Worm (Caenorhabditis elegans) whole organism, L4 larva: Measurements from ENCODE around the gene F32D8.8.

ENCODE experiments used
- D1046.2 ChIP-seq: fragments of 200-800 bp; sonication (Bioruptor generic); IDR thresholded peaks from 2 replicates; pipeline ENCODE4 v1.3.6; 2022; ENCODE audit warnings: missing genetic modification characterization, missing compliant biosample characterization
- F26F4.8 ChIP-seq: fragments of 200-800 bp; sonication (Bioruptor generic); conservative IDR thresholded peaks from 2 replicates; pipeline ENCODE4 v1.3.6; 2022; ENCODE audit warnings: missing genetic modification characterization, missing compliant biosample characterization
- F49E8.2 ChIP-seq: sonication (generic microtip); optimal IDR thresholded peaks from 2 replicates; lab custom pipeline; 2016; ENCODE audit warnings: missing compliant biosample characterization, mild to moderate bottlenecking, missing genetic modification characterization, borderline replicate concordance
- R02D3.7 ChIP-seq: fragments of 150-350 bp; sonication (generic microtip); optimal IDR thresholded peaks from 3 replicates; lab custom pipeline; 2014; ENCODE audit warnings: missing biosample characterization, missing genetic modification characterization
- T20F7.1 ChIP-seq: fragments of 200-800 bp; sonication (Bioruptor generic); optimal IDR thresholded peaks from 2 replicates; lab custom pipeline; 2018; ENCODE audit warnings: mild to moderate bottlenecking, missing genetic modification characterization, missing compliant biosample characterization
- T26A8.4 ChIP-seq: fragments of 200-800 bp; sonication (Bioruptor generic); IDR thresholded peaks from 2 replicates; pipeline ENCODE4 v1.3.6; 2022; ENCODE audit warnings: missing genetic modification characterization, missing compliant biosample characterization
- Y48G9A.11 ChIP-seq: fragments of 200-800 bp; sonication (Bioruptor generic); IDR thresholded peaks from 2 replicates; pipeline ENCODE4 v1.3.6; 2022; ENCODE audit warnings: missing genetic modification reagents, missing genetic modification characterization, missing compliant biosample characterization
- Y5F2A.4 ChIP-seq: fragments of 200-800 bp; sonication (Bioruptor generic); optimal IDR thresholded peaks from 2 replicates; lab custom pipeline; 2018; ENCODE audit warnings: mild to moderate bottlenecking, missing genetic modification characterization, missing compliant biosample characterization
- aha-1 ChIP-seq: fragments of 150-350 bp; peaks from one replicate; lab custom pipeline; 2014; ENCODE audit warnings: missing biosample characterization, missing genetic modification characterization
- ama-1 ChIP-seq: fragments of 150-350 bp; optimal IDR thresholded peaks from 2 replicates; lab custom pipeline; 2014; ENCODE audit warnings: inconsistent platforms, mixed read lengths
- attf-4 ChIP-seq: sonication (generic microtip); optimal IDR thresholded peaks from 3 replicates; lab custom pipeline; 2017; ENCODE audit warnings: missing biosample characterization, missing genetic modification characterization
- ceh-32 ChIP-seq: sonication (generic microtip); optimal IDR thresholded peaks from 2 replicates; lab custom pipeline; 2016; ENCODE audit warnings: mild to moderate bottlenecking, missing genetic modification characterization, missing compliant biosample characterization; ENCODE audit not compliant: poor library complexity
- ces-1 ChIP-seq: fragments of 150-350 bp; sonication (generic microtip); optimal IDR thresholded peaks from 4 replicates; lab custom pipeline; 2014; ENCODE audit warnings: missing biosample characterization, missing genetic modification reagents, missing genetic modification characterization
- ctbp-1 ChIP-seq: fragments of 200-800 bp; sonication (Bioruptor generic); IDR thresholded peaks from 2 replicates; pipeline ENCODE4 v1.3.6; 2022; ENCODE audit warnings: missing genetic modification reagents, missing genetic modification characterization, missing compliant biosample characterization
- daf-16 ChIP-seq, 3 experiments: sonication (generic microtip); optimal IDR thresholded peaks; 2 replicates each; lab custom pipeline; 2016 to 2017; ENCODE audit warnings: missing genetic modification characterization in 3 of 3, missing genetic modification reagents in 3 of 3, mild to moderate bottlenecking in 2 of 3, missing compliant biosample characterization in 2 of 3, missing biosample characterization in 1 of 3, moderate library complexity in 1 of 3
- daf-19 ChIP-seq: fragments of 200-800 bp; sonication (Bioruptor generic); conservative IDR thresholded peaks from 2 replicates; pipeline ENCODE4 v1.3.6; 2022; ENCODE audit warnings: missing genetic modification characterization, missing compliant biosample characterization
- dmd-9 ChIP-seq: fragments of 200-800 bp; sonication (Bioruptor generic); IDR thresholded peaks from 2 replicates; pipeline ENCODE4 v1.3.6; 2022; ENCODE audit warnings: missing genetic modification reagents, missing genetic modification characterization, missing compliant biosample characterization
- dve-1 ChIP-seq: sonication (generic microtip); optimal IDR thresholded peaks from 2 replicates; lab custom pipeline; 2017; ENCODE audit warnings: antibody characterized with exemption, mild to moderate bottlenecking, missing genetic modification characterization, missing compliant biosample characterization; ENCODE audit not compliant: insufficient read depth
- egl-43 ChIP-seq: fragments of 200-800 bp; sonication (Bioruptor generic); IDR thresholded peaks from 2 replicates; pipeline ENCODE4 v1.3.6; 2022; ENCODE audit warnings: missing genetic modification reagents, missing genetic modification characterization, missing compliant biosample characterization
- fkh-10 ChIP-seq: fragments of 150-350 bp; optimal IDR thresholded peaks from 2 replicates; lab custom pipeline; 2014; ENCODE audit warnings: missing biosample characterization, missing genetic modification reagents, missing genetic modification characterization
- hif-1 ChIP-seq, 2 experiments: sonication (generic microtip); optimal IDR thresholded peaks; 2 replicates each; lab custom pipeline; 2016 to 2017; ENCODE audit warnings: missing compliant biosample characterization in 2 of 2, missing genetic modification characterization in 2 of 2, missing genetic modification reagents in 2 of 2, missing genotype in 2 of 2, mild to moderate bottlenecking in 1 of 2
- hlh-30 ChIP-seq: sonication (generic microtip); optimal IDR thresholded peaks from 2 replicates; lab custom pipeline; 2017; ENCODE audit warnings: antibody characterized with exemption, mild to moderate bottlenecking, missing genetic modification characterization, missing compliant biosample characterization; ENCODE audit not compliant: insufficient read depth
- hmg-1.1 ChIP-seq: fragments of 200-800 bp; sonication (Bioruptor generic); IDR thresholded peaks from 2 replicates; pipeline ENCODE4 v1.3.6; 2022; ENCODE audit warnings: missing genetic modification reagents, missing genetic modification characterization, missing compliant biosample characterization
- jun-1 ChIP-seq: fragments of 150-350 bp; optimal IDR thresholded peaks from 2 replicates; lab custom pipeline; 2014; ENCODE audit warnings: missing biosample characterization, missing genetic modification reagents, missing genetic modification characterization
- lin-1 ChIP-seq: fragments of 200-800 bp; sonication (Bioruptor generic); IDR thresholded peaks from 2 replicates; pipeline ENCODE4 v1.3.6; 2022; ENCODE audit warnings: missing genetic modification reagents, missing genetic modification characterization, missing compliant biosample characterization
- lin-29 ChIP-seq: fragments of 200-800 bp; sonication (Bioruptor generic); IDR thresholded peaks from 2 replicates; pipeline ENCODE4 v1.3.6; 2022; ENCODE audit warnings: missing genetic modification reagents, missing genetic modification characterization, missing compliant biosample characterization
- lsy-2 ChIP-seq, 2 experiments: fragments of 150-350 bp in 1 of 2; sonication (generic microtip) in 1 of 2; optimal IDR thresholded peaks; 2 replicates each; lab custom pipeline; 2014 to 2017; ENCODE audit warnings: missing biosample characterization in 2 of 2, missing genetic modification characterization in 2 of 2
- mdl-1 ChIP-seq, 2 experiments: fragments of 150-350 bp in 1 of 2; sonication (generic microtip) in 1 of 2; optimal IDR thresholded peaks; 2 replicates each; lab custom pipeline; 2014 to 2017; ENCODE audit warnings: missing biosample characterization in 2 of 2, missing genetic modification characterization in 2 of 2
- mdt-29 ChIP-seq: fragments of 200-800 bp; sonication (Bioruptor generic); IDR thresholded peaks from 2 replicates; pipeline ENCODE4 v1.3.6; 2022; ENCODE audit warnings: missing genetic modification reagents, missing genetic modification characterization, missing compliant biosample characterization
- mep-1 ChIP-seq: fragments of 150-350 bp; sonication (generic microtip); optimal IDR thresholded peaks from 3 replicates; lab custom pipeline; 2014; ENCODE audit warnings: missing biosample characterization, missing genetic modification characterization
- mes-2 ChIP-seq: sonication (generic microtip); optimal IDR thresholded peaks from 2 replicates; lab custom pipeline; 2016; ENCODE audit warnings: missing genotype, mild to moderate bottlenecking, missing genetic modification characterization, missing compliant biosample characterization; ENCODE audit not compliant: poor library complexity, severe bottlenecking
- mxl-2 ChIP-seq: fragments of 200-800 bp; sonication (Bioruptor generic); conservative IDR thresholded peaks from 2 replicates; pipeline ENCODE4 v1.3.6; 2022; ENCODE audit warnings: missing genetic modification reagents, missing genetic modification characterization, missing compliant biosample characterization
- nhr-10 ChIP-seq: fragments of 150-350 bp; optimal IDR thresholded peaks from 2 replicates; lab custom pipeline; 2014; ENCODE audit warnings: missing biosample characterization, missing genetic modification characterization
- nhr-28 ChIP-seq: fragments of 150-350 bp; optimal IDR thresholded peaks from 2 replicates; lab custom pipeline; 2014; ENCODE audit warnings: missing biosample characterization, missing genetic modification characterization
- nhr-41 ChIP-seq: fragments of 200-800 bp; sonication (Bioruptor generic); IDR thresholded peaks from 2 replicates; pipeline ENCODE4 v1.3.6; 2022; ENCODE audit warnings: missing genetic modification reagents, missing genetic modification characterization, missing compliant biosample characterization
- nhr-42 ChIP-seq: fragments of 200-800 bp; sonication (Bioruptor generic); IDR thresholded peaks from 2 replicates; pipeline ENCODE4 v1.3.6; 2022; ENCODE audit warnings: missing genetic modification characterization, missing compliant biosample characterization
- nhr-6 ChIP-seq: fragments of 150-350 bp; optimal IDR thresholded peaks from 2 replicates; lab custom pipeline; 2014; ENCODE audit warnings: missing biosample characterization, missing genetic modification characterization
- nhr-76 ChIP-seq: fragments of 150-350 bp; optimal IDR thresholded peaks from 2 replicates; lab custom pipeline; 2014; ENCODE audit warnings: missing biosample characterization, missing genetic modification characterization
- php-3 ChIP-seq: fragments of 200-800 bp; sonication (Bioruptor generic); IDR thresholded peaks from 2 replicates; pipeline ENCODE4 v1.3.6; 2022; ENCODE audit warnings: missing genetic modification reagents, missing genetic modification characterization, missing compliant biosample characterization
- pqm-1 ChIP-seq: sonication (generic microtip); optimal IDR thresholded peaks from 2 replicates; lab custom pipeline; 2017; ENCODE audit warnings: missing biosample characterization, missing genetic modification characterization
- saeg-2 ChIP-seq: fragments of 200-800 bp; sonication (Bioruptor generic); IDR thresholded peaks from 2 replicates; pipeline ENCODE4 v1.3.6; 2022; ENCODE audit warnings: missing genetic modification reagents, missing genetic modification characterization, missing compliant biosample characterization
- snpc-1.2 ChIP-seq: fragments of 200-800 bp; sonication (Bioruptor generic); IDR thresholded peaks from 2 replicates; pipeline ENCODE4 v1.3.6; 2022; ENCODE audit warnings: missing genetic modification reagents, missing genetic modification characterization, missing compliant biosample characterization
- spr-1 ChIP-seq: sonication (generic microtip); optimal IDR thresholded peaks from 2 replicates; lab custom pipeline; 2016; ENCODE audit warnings: mild to moderate bottlenecking, missing genetic modification characterization, missing compliant biosample characterization
- tag-97 ChIP-seq: fragments of 200-800 bp; sonication (Bioruptor generic); IDR thresholded peaks from 2 replicates; pipeline ENCODE4 v1.3.6; 2022; ENCODE audit warnings: missing genetic modification characterization, missing compliant biosample characterization
- tra-1 ChIP-seq: fragments of 200-800 bp; sonication (Bioruptor generic); IDR thresholded peaks from 2 replicates; pipeline ENCODE4 v1.3.6; 2022; ENCODE audit warnings: missing genetic modification reagents, missing genetic modification characterization, missing compliant biosample characterization
- unc-130 ChIP-seq: sonication (generic microtip); optimal IDR thresholded peaks from 2 replicates; lab custom pipeline; 2016; ENCODE audit warnings: missing genetic modification reagents, missing genetic modification characterization, missing compliant biosample characterization
- unc-62 ChIP-seq, 3 experiments: fragments of 150-350 bp in 1 of 3; sonication (generic microtip); optimal IDR thresholded peaks in 2 of 3; peaks in 1 of 3; 1 replicate in 1 of 3; 2 replicates in 2 of 3; lab custom pipeline; 2014 to 2017; ENCODE audit warnings: missing biosample characterization in 3 of 3, missing genetic modification characterization in 3 of 3, missing genetic modification reagents in 3 of 3, missing genotype in 1 of 3
- vab-7 ChIP-seq: fragments of 200-800 bp; sonication (Bioruptor generic); IDR thresholded peaks from 2 replicates; pipeline ENCODE4 v1.3.6; 2022; ENCODE audit warnings: missing genetic modification reagents, missing genetic modification characterization, missing compliant biosample characterization
- zfp-3 ChIP-seq: fragments of 200-800 bp; sonication (Bioruptor generic); conservative IDR thresholded peaks from 2 replicates; pipeline ENCODE4 v1.3.6; 2022; ENCODE audit warnings: missing genetic modification reagents, missing genetic modification characterization, missing compliant biosample characterization
- zip-2 ChIP-seq: fragments of 150-350 bp; optimal IDR thresholded peaks from 2 replicates; lab custom pipeline; 2014; ENCODE audit warnings: missing biosample characterization, missing genetic modification characterization

Gene F32D8.8

ce11 chrV:10855363-10855762, 47.2 kb downstream of the F32D8.8 start:
- TF ChIP-seq zip-2: no peak
- TF ChIP-seq daf-16 (GFP tag; optimal IDR thresholded peaks at IDR 0.05; lab: Kevin White, UChicago): peak in 1 of 2 experiments; percentile 44
- TF ChIP-seq daf-16 (tag; optimal IDR thresholded peaks at IDR 0.05; lab: Kevin White, UChicago): peak; percentile 93
- no peak for TF ChIP-seq R02D3.7 (tag; lab: Kevin White, UChicago)
- TF ChIP-seq Y5F2A.4 (GFP tag; lab: Kevin White, UChicago): no peak
- TF ChIP-seq dve-1: peak; percentile 80
- TF ChIP-seq nhr-6: no peak
- TF ChIP-seq tra-1 (GFP tag; lab: Robert Waterston, UW): peak; percentile 66
- 0 out of 2 replicates have a peak, but pooled peaks have one; percentile 61 for TF ChIP-seq saeg-2 (GFP tag; lab: Robert Waterston, UW)
- no peak for TF ChIP-seq aha-1 (tag; lab: Kevin White, UChicago)
- TF ChIP-seq nhr-41 (GFP tag; lab: Robert Waterston, UW): 0 out of 2 replicates have a peak, but pooled peaks have one; percentile 30
- no peak for TF ChIP-seq D1046.2 (GFP tag; lab: Robert Waterston, UW)
- TF ChIP-seq tag-97 (GFP tag; lab: Robert Waterston, UW): no peak
- TF ChIP-seq mep-1: peak; percentile 16
- TF ChIP-seq mxl-2 (GFP tag; lab: Robert Waterston, UW): no peak
- peak in 1 of 2 experiments; percentile 87 for TF ChIP-seq unc-62 (GFP tag; optimal IDR thresholded peaks at IDR 0.05 in 1 of 2; lab: Kevin White, UChicago)
- no peak for TF ChIP-seq unc-62 (tag; optimal IDR thresholded peaks at IDR 0.05; lab: Kevin White, UChicago)
- no peak for TF ChIP-seq attf-4 (tag; lab: Kevin White, UChicago)
- TF ChIP-seq ceh-32 (tag; lab: Kevin White, UChicago): no peak
- TF ChIP-seq jun-1 (tag; lab: Kevin White, UChicago): peak; percentile 42
- TF ChIP-seq snpc-1.2 (GFP tag; lab: Robert Waterston, UW): no peak
- TF ChIP-seq mdl-1 (tag; optimal IDR thresholded peaks at IDR 0.05; lab: Kevin White, UChicago): peak in 1 of 2 experiments; percentile 56
- no peak for TF ChIP-seq hmg-1.1 (GFP tag; lab: Robert Waterston, UW)
- no peak for TF ChIP-seq ctbp-1 (GFP tag; lab: Robert Waterston, UW)
- TF ChIP-seq mdt-29 (GFP tag; lab: Robert Waterston, UW): no peak
- no peak for TF ChIP-seq F49E8.2 (tag; lab: Kevin White, UChicago)
- no peak for TF ChIP-seq hlh-30 (tag; lab: Kevin White, UChicago)
- TF ChIP-seq zfp-3 (GFP tag; lab: Robert Waterston, UW): no peak
- TF ChIP-seq Y48G9A.11 (GFP tag; lab: Robert Waterston, UW): no peak
- TF ChIP-seq php-3 (GFP tag; lab: Robert Waterston, UW): peak; percentile 61
- TF ChIP-seq ces-1 (GFP tag; lab: Kevin White, UChicago): no peak
- no peak for TF ChIP-seq T20F7.1 (GFP tag; lab: Kevin White, UChicago)
- TF ChIP-seq pqm-1 (tag; lab: Kevin White, UChicago): peak; percentile 98
- no peak for TF ChIP-seq daf-19 (GFP tag; lab: Robert Waterston, UW)
- no peak for TF ChIP-seq nhr-42 (GFP tag; lab: Robert Waterston, UW)
- TF ChIP-seq spr-1: no peak
- TF ChIP-seq hif-1 (tag; optimal IDR thresholded peaks at IDR 0.05; lab: Kevin White, UChicago): peak in 1 of 2 experiments; percentile 40
- no peak for TF ChIP-seq unc-130
- TF ChIP-seq nhr-76 (tag; lab: Kevin White, UChicago): no peak
- TF ChIP-seq nhr-10 (tag; lab: Kevin White, UChicago): no peak
- TF ChIP-seq ama-1 (lab: Kevin White, UChicago): no peak
- peak; percentile 77 for TF ChIP-seq lin-1 (GFP tag; lab: Robert Waterston, UW)
- no peak for TF ChIP-seq vab-7
- no peak for TF ChIP-seq egl-43 (GFP tag; lab: Robert Waterston, UW)
- no peak for TF ChIP-seq lsy-2 (tag; optimal IDR thresholded peaks at IDR 0.05; lab: Kevin White, UChicago)
- TF ChIP-seq lin-29 (GFP tag; lab: Robert Waterston, UW): no peak
- peak; percentile 96 for TF ChIP-seq nhr-28 (tag; lab: Kevin White, UChicago)
- TF ChIP-seq dmd-9 (GFP tag; lab: Robert Waterston, UW): no peak
- no peak for TF ChIP-seq mes-2
- no peak for TF ChIP-seq T26A8.4
- TF ChIP-seq F26F4.8 (GFP tag; lab: Robert Waterston, UW): 0 out of 2 replicates have a peak, but pooled peaks have one; percentile 29
- no peak for TF ChIP-seq fkh-10 (GFP tag; lab: Kevin White, UChicago)
